Worm (Caenorhabditis elegans) whole organism, late embryonic: Measurements from ENCODE around the gene ZK1236.5.

Experiments used
- C08G9.2 ChIP-seq: sonication (generic microtip); optimal IDR thresholded peaks from 2 replicates; lab custom pipeline; 2016; ENCODE audit warnings: mild to moderate bottlenecking, missing genetic modification characterization, moderate library complexity, missing compliant biosample characterization
- C38D4.7 ChIP-seq: fragments of 200-800 bp; sonication (Bioruptor generic); optimal IDR thresholded peaks from 2 replicates; lab custom pipeline; 2018; ENCODE audit warnings: mild to moderate bottlenecking, missing genetic modification characterization, moderate library complexity, missing compliant biosample characterization
- F13H6.1 ChIP-seq: sonication (generic microtip); optimal IDR thresholded peaks from 2 replicates; lab custom pipeline; 2016; ENCODE audit warnings: missing genetic modification characterization, missing compliant biosample characterization
- K02D7.2 ChIP-seq: sonication (generic microtip); optimal IDR thresholded peaks from 2 replicates; lab custom pipeline; 2017; ENCODE audit warnings: mild to moderate bottlenecking, missing genetic modification characterization, missing compliant biosample characterization
- T23F11.4 ChIP-seq: fragments of 200-800 bp; sonication (Bioruptor generic); optimal IDR thresholded peaks from 2 replicates; lab custom pipeline; 2018; ENCODE audit warnings: mild to moderate bottlenecking, missing genetic modification characterization, missing compliant biosample characterization
- Y22D7AL.16 ChIP-seq: sonication (generic microtip); optimal IDR thresholded peaks from 2 replicates; lab custom pipeline; 2016; ENCODE audit warnings: missing genetic modification characterization, missing compliant biosample characterization
- ama-1 ChIP-seq: fragments of 150-350 bp; optimal IDR thresholded peaks from 2 replicates; lab custom pipeline; 2014
- ceh-14 ChIP-seq: sonication (generic microtip); optimal IDR thresholded peaks from 2 replicates; lab custom pipeline; 2016; ENCODE audit warnings: missing genotype, missing genetic modification characterization, missing compliant biosample characterization
- ceh-18 ChIP-seq: sonication (generic microtip); optimal IDR thresholded peaks from 2 replicates; lab custom pipeline; 2016; ENCODE audit warnings: missing genetic modification characterization, missing compliant biosample characterization
- ceh-19 ChIP-seq: fragments of 200-800 bp; sonication (Bioruptor generic); optimal IDR thresholded peaks from 2 replicates; lab custom pipeline; 2018; ENCODE audit warnings: mild to moderate bottlenecking, missing genetic modification characterization, missing compliant biosample characterization
- ceh-2 ChIP-seq: sonication (generic microtip); optimal IDR thresholded peaks from 2 replicates; lab custom pipeline; 2016; ENCODE audit warnings: missing genotype, missing genetic modification characterization, missing compliant biosample characterization
- ceh-22 ChIP-seq: sonication (generic microtip); optimal IDR thresholded peaks from 2 replicates; lab custom pipeline; 2017; ENCODE audit warnings: missing biosample characterization, missing genetic modification characterization
- ceh-24 ChIP-seq: sonication (generic microtip); optimal IDR thresholded peaks from 2 replicates; lab custom pipeline; 2016; ENCODE audit warnings: mild to moderate bottlenecking, missing genetic modification characterization, missing compliant biosample characterization
- ceh-31 ChIP-seq: sonication (generic microtip); optimal IDR thresholded peaks from 2 replicates; lab custom pipeline; 2016; ENCODE audit warnings: missing genetic modification characterization, missing compliant biosample characterization
- ceh-48 ChIP-seq: sonication (generic microtip); optimal IDR thresholded peaks from 2 replicates; lab custom pipeline; 2016; ENCODE audit warnings: missing genetic modification characterization, inconsistent platforms, missing compliant biosample characterization
- ceh-6 ChIP-seq: fragments of 200-800 bp; sonication (Bioruptor generic); optimal IDR thresholded peaks from 2 replicates; lab custom pipeline; 2018; ENCODE audit warnings: mild to moderate bottlenecking, missing genetic modification characterization, missing compliant biosample characterization
- ceh-9 ChIP-seq: sonication (generic microtip); optimal IDR thresholded peaks from 2 replicates; lab custom pipeline; 2016; ENCODE audit warnings: mild to moderate bottlenecking, missing genetic modification characterization, inconsistent platforms, missing compliant biosample characterization
- che-1 ChIP-seq: sonication (generic microtip); optimal IDR thresholded peaks from 2 replicates; lab custom pipeline; 2016; ENCODE audit warnings: mild to moderate bottlenecking, missing genetic modification characterization, missing compliant biosample characterization
- dve-1 ChIP-seq: sonication (generic microtip); optimal IDR thresholded peaks from 2 replicates; lab custom pipeline; 2017; ENCODE audit warnings: antibody characterized with exemption, mild to moderate bottlenecking, missing genetic modification characterization, missing compliant biosample characterization
- elt-2 ChIP-seq: sonication (generic microtip); optimal IDR thresholded peaks from 2 replicates; lab custom pipeline; 2016; ENCODE audit warnings: missing genetic modification reagents, missing genetic modification characterization, missing compliant biosample characterization
- elt-4 ChIP-seq: sonication (generic microtip); optimal IDR thresholded peaks from 2 replicates; lab custom pipeline; 2016; ENCODE audit warnings: missing genetic modification characterization, missing compliant biosample characterization
- ets-4 ChIP-seq: sonication (generic microtip); optimal IDR thresholded peaks from 2 replicates; lab custom pipeline; 2016; ENCODE audit warnings: missing genetic modification characterization, missing compliant biosample characterization
- eyg-1 ChIP-seq: sonication (generic microtip); optimal IDR thresholded peaks from 2 replicates; lab custom pipeline; 2016; ENCODE audit warnings: missing genotype, missing genetic modification characterization, missing compliant biosample characterization
- fax-1 ChIP-seq: sonication (generic microtip); optimal IDR thresholded peaks from 2 replicates; lab custom pipeline; 2016; ENCODE audit warnings: missing genotype, missing genetic modification characterization, missing compliant biosample characterization
- fkh-10 ChIP-seq: fragments of 150-350 bp; optimal IDR thresholded peaks from 2 replicates; lab custom pipeline; 2014; ENCODE audit warnings: missing biosample characterization, missing genetic modification reagents, missing genetic modification characterization
- fkh-6 ChIP-seq: sonication (generic microtip); optimal IDR thresholded peaks from 2 replicates; lab custom pipeline; 2016; ENCODE audit warnings: missing genetic modification characterization, missing compliant biosample characterization
- hlh-13 ChIP-seq: fragments of 200-800 bp; sonication (Bioruptor generic); optimal IDR thresholded peaks from 2 replicates; lab custom pipeline; 2018; ENCODE audit warnings: mild to moderate bottlenecking, missing genetic modification characterization, missing compliant biosample characterization
- hlh-15 ChIP-seq: sonication (generic microtip); optimal IDR thresholded peaks from 2 replicates; lab custom pipeline; 2016; ENCODE audit warnings: missing genetic modification characterization, missing compliant biosample characterization
- hlh-30 ChIP-seq: sonication (generic microtip); optimal IDR thresholded peaks from 2 replicates; lab custom pipeline; 2017; ENCODE audit warnings: antibody characterized with exemption, missing genetic modification characterization, missing compliant biosample characterization; ENCODE audit not compliant: insufficient read depth
- hlh-6 ChIP-seq: sonication (generic microtip); optimal IDR thresholded peaks from 2 replicates; lab custom pipeline; 2016; ENCODE audit warnings: missing genotype, missing genetic modification characterization, missing compliant biosample characterization
- hlh-8 ChIP-seq: sonication (generic microtip); optimal IDR thresholded peaks from 2 replicates; lab custom pipeline; 2016; ENCODE audit warnings: missing genotype, missing genetic modification characterization, missing compliant biosample characterization
- lin-11 ChIP-seq: fragments of 200-800 bp; sonication (Bioruptor generic); optimal IDR thresholded peaks from 2 replicates; lab custom pipeline; 2018; ENCODE audit warnings: mild to moderate bottlenecking, missing genetic modification characterization, missing compliant biosample characterization
- madf-2 ChIP-seq: sonication (generic microtip); optimal IDR thresholded peaks from 2 replicates; lab custom pipeline; 2017; ENCODE audit warnings: missing genetic modification characterization, missing compliant biosample characterization
- mec-3 ChIP-seq: sonication (generic microtip); optimal IDR thresholded peaks from 2 replicates; lab custom pipeline; 2016; ENCODE audit warnings: borderline replicate concordance, missing genetic modification characterization, missing compliant biosample characterization
- nhr-232 ChIP-seq: sonication (generic microtip); optimal IDR thresholded peaks from 2 replicates; lab custom pipeline; 2016; ENCODE audit warnings: missing genetic modification characterization, missing compliant biosample characterization
- npax-4 ChIP-seq: sonication (generic microtip); optimal IDR thresholded peaks from 2 replicates; lab custom pipeline; 2016; ENCODE audit warnings: missing genetic modification characterization, missing compliant biosample characterization
- odd-2 ChIP-seq: sonication (generic microtip); optimal IDR thresholded peaks from 2 replicates; lab custom pipeline; 2017; ENCODE audit warnings: antibody characterized with exemption, mild to moderate bottlenecking, missing genetic modification characterization, missing compliant biosample characterization
- pag-3 ChIP-seq: sonication (generic microtip); optimal IDR thresholded peaks from 2 replicates; lab custom pipeline; 2016; ENCODE audit warnings: missing compliant biosample characterization, missing genetic modification characterization, borderline replicate concordance
- pat-9 ChIP-seq: fragments of 200-800 bp; sonication (Bioruptor generic); optimal IDR thresholded peaks from 2 replicates; lab custom pipeline; 2018; ENCODE audit warnings: mild to moderate bottlenecking, missing genetic modification characterization, moderate library complexity, missing compliant biosample characterization
- pha-2 ChIP-seq: sonication (generic microtip); optimal IDR thresholded peaks from 2 replicates; lab custom pipeline; 2017; ENCODE audit warnings: mild to moderate bottlenecking, missing genetic modification characterization, missing compliant biosample characterization
- pha-4 ChIP-seq: fragments of 150-350 bp; optimal IDR thresholded peaks from 2 replicates; lab custom pipeline; 2018; ENCODE audit warnings: missing biosample characterization, missing genetic modification reagents, missing genetic modification characterization
- pros-1 ChIP-seq: fragments of 150-350 bp; optimal IDR thresholded peaks from 2 replicates; lab custom pipeline; 2014; ENCODE audit warnings: missing biosample characterization, missing genetic modification reagents, missing genetic modification characterization
- rnt-1 ChIP-seq: sonication (generic microtip); optimal IDR thresholded peaks from 2 replicates; lab custom pipeline; 2016; ENCODE audit warnings: missing genetic modification characterization, missing compliant biosample characterization
- sdc-2 ChIP-seq: sonication (generic microtip); optimal IDR thresholded peaks from 2 replicates; lab custom pipeline; 2016; ENCODE audit warnings: missing genotype, missing genetic modification characterization, missing compliant biosample characterization
- sox-2 ChIP-seq: fragments of 200-800 bp; sonication (Bioruptor generic); IDR thresholded peaks from 2 replicates; pipeline ENCODE4 v1.3.6; 2022; ENCODE audit warnings: missing genetic modification reagents, missing genetic modification characterization, missing compliant biosample characterization
- sox-4 ChIP-seq: sonication (generic microtip); optimal IDR thresholded peaks from 2 replicates; lab custom pipeline; 2017; ENCODE audit warnings: mild to moderate bottlenecking, missing genetic modification characterization, inconsistent platforms, missing compliant biosample characterization
- syd-9 ChIP-seq: sonication (generic microtip); optimal IDR thresholded peaks from 2 replicates; lab custom pipeline; 2016; ENCODE audit warnings: mild to moderate bottlenecking, missing genetic modification characterization, moderate library complexity, missing compliant biosample characterization
- tbx-2 ChIP-seq: sonication (generic microtip); optimal IDR thresholded peaks from 2 replicates; lab custom pipeline; 2016; ENCODE audit warnings: missing genetic modification characterization, missing compliant biosample characterization
- tbx-7 ChIP-seq: sonication (generic microtip); optimal IDR thresholded peaks from 2 replicates; lab custom pipeline; 2016; ENCODE audit warnings: missing genotype, missing genetic modification characterization, missing compliant biosample characterization
- ttx-3 ChIP-seq: sonication (generic microtip); optimal IDR thresholded peaks from 2 replicates; lab custom pipeline; 2016; ENCODE audit warnings: missing genetic modification reagents, missing genetic modification characterization, missing compliant biosample characterization
- unc-3 ChIP-seq, 2 experiments: fragments of 200-800 bp in 1 of 2; sonication (Bioruptor generic) in 1 of 2; sonication (generic microtip) in 1 of 2; conservative IDR thresholded peaks in 1 of 2; optimal IDR thresholded peaks in 1 of 2; 2 replicates each; pipeline versions ENCODE4 v1.3.6 to Lab custom; 2016 to 2022; ENCODE audit warnings: missing compliant biosample characterization in 2 of 2, missing genetic modification characterization in 2 of 2, missing genetic modification reagents in 1 of 2
- unc-86 ChIP-seq: sonication (generic microtip); optimal IDR thresholded peaks from 2 replicates; lab custom pipeline; 2016; ENCODE audit warnings: missing genetic modification characterization, missing compliant biosample characterization
- zip-5 ChIP-seq: sonication (generic microtip); optimal IDR thresholded peaks from 2 replicates; lab custom pipeline; 2016; ENCODE audit warnings: missing genetic modification characterization, missing compliant biosample characterization
- ztf-16 ChIP-seq: sonication (generic microtip); optimal IDR thresholded peaks from 2 replicates; lab custom pipeline; 2017; ENCODE audit warnings: missing genetic modification characterization, missing compliant biosample characterization

Gene ZK1236.5

ce11 chrIII:8411976-8412375 is 20.0 kb downstream of the ZK1236.5 start:
- TF ChIP-seq dve-1 (tag; lab: Kevin White, UChicago) (peak; percentile 27), sox-2 (GFP tag; lab: Robert Waterston, UW) (no peak), npax-4 (tag; lab: Kevin White, UChicago) (no peak), ztf-16 (tag; lab: Kevin White, UChicago) (no peak), fax-1 (tag; lab: Kevin White, UChicago) (no peak), hlh-13 (GFP tag; lab: Kevin White, UChicago) (no peak), ceh-6 (GFP tag; lab: Kevin White, UChicago) (no peak), C08G9.2 (tag; lab: Kevin White, UChicago) (no peak), syd-9 (no peak), ttx-3 (tag; lab: Kevin White, UChicago) (no peak), hlh-30 (tag; lab: Kevin White, UChicago) (no peak), ceh-48 (tag; lab: Kevin White, UChicago) (no peak), tbx-7 (tag; lab: Kevin White, UChicago) (no peak), sdc-2 (tag; lab: Kevin White, UChicago) (no peak), odd-2 (tag; lab: Kevin White, UChicago) (no peak), eyg-1 (tag; lab: Kevin White, UChicago) (no peak), lin-11 (no peak), unc-86 (tag; lab: Kevin White, UChicago) (no peak), pha-4 (no peak), nhr-232 (tag; lab: Kevin White, UChicago) (no peak), elt-4 (tag; lab: Kevin White, UChicago) (no peak), ceh-2 (tag; lab: Kevin White, UChicago) (peak; percentile 13), K02D7.2 (tag; lab: Kevin White, UChicago) (no peak), ceh-31 (tag; lab: Kevin White, UChicago) (peak; percentile 75), pag-3 (tag; lab: Kevin White, UChicago) (no peak), fkh-10 (GFP tag; lab: Kevin White, UChicago) (no peak), elt-2 (tag; lab: Kevin White, UChicago) (no peak), sox-4 (no peak), F13H6.1 (tag; lab: Kevin White, UChicago) (no peak), ceh-19 (no peak), hlh-15 (tag; lab: Kevin White, UChicago) (no peak), zip-5 (no peak), C38D4.7 (no peak), ceh-14 (tag; lab: Kevin White, UChicago) (no peak), pat-9 (tag; lab: Kevin White, UChicago) (no peak), ceh-18 (tag; lab: Kevin White, UChicago) (no peak), madf-2 (tag; lab: Kevin White, UChicago) (no peak), hlh-8 (tag; lab: Kevin White, UChicago) (no peak), che-1 (no peak), ceh-9 (tag; lab: Kevin White, UChicago) (no peak), unc-3 (GFP tag; conservative IDR thresholded peaks at IDR 0.05; lab: Robert Waterston, UW) (no peak), unc-3 (tag; optimal IDR thresholded peaks at IDR 0.05; lab: Kevin White, UChicago) (peak; percentile 44), pha-2 (tag; lab: Kevin White, UChicago) (no peak), tbx-2 (tag; lab: Kevin White, UChicago) (peak; percentile 12), T23F11.4 (GFP tag; lab: Kevin White, UChicago) (no peak), rnt-1 (no peak), ceh-22 (tag; lab: Kevin White, UChicago) (no peak), ama-1 (no peak), fkh-6 (tag; lab: Kevin White, UChicago) (no peak), Y22D7AL.16 (tag; lab: Kevin White, UChicago) (no peak), hlh-6 (tag; lab: Kevin White, UChicago) (no peak), pros-1 (tag; lab: Kevin White, UChicago) (no peak), mec-3 (tag; lab: Kevin White, UChicago) (no peak), ets-4 (tag; lab: Kevin White, UChicago) (peak; percentile 13), ceh-24 (no peak)
